Worm (Caenorhabditis elegans): ENCODE data around the gene D1079.1.

DNA sequence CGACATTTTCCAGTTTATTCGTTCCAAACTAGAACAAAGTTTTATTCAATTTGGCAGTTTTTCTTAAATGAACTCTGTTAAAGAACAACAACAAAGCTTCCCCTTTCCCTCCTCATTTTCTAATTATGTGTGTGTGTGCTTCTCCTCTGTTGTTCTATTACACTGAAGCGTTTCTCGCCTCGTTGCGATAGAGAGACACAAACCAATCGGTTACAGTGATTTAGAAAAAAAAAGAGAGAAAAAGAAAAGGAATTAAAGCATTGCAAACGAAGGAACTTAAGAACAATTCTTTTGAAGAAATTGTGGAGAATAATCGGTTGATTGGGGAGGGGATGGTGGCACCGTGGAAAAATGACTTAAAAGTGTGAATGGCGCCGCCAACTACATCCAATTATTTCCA is 34.6 kb downstream of the D1079.1 start, which contains the start of gene cest-26:
- TF ChIP-seq ceh-58 (GFP tag; IDR thresholded peaks at IDR 0.05) (no peak), Y67H2A.10 (GFP tag; conservative IDR thresholded peaks at IDR 0.05) (no peak), Y56A3A.18 (GFP tag; IDR thresholded peaks at IDR 0.05) (no peak), nfyb-1 (GFP tag; IDR thresholded peaks at IDR 0.05) (no peak), hmg-1.2 (GFP tag; IDR thresholded peaks at IDR 0.05) (no peak), let-526 (GFP tag; IDR thresholded peaks at IDR 0.05) (no peak), B0019.2 (GFP tag; conservative IDR thresholded peaks at IDR 0.05) (no peak), sptf-2 (GFP tag; optimal IDR thresholded peaks at IDR 0.05) (no peak), rec-8 (tag; optimal IDR thresholded peaks at IDR 0.05) (no peak), F33H1.4 (GFP tag; IDR thresholded peaks at IDR 0.05) (no peak), snpc-3.4 (tag; optimal IDR thresholded peaks at IDR 0.05) (no peak), Y95B8A.8 (GFP tag; IDR thresholded peaks at IDR 0.05) (no peak), unc-62 (GFP tag; optimal IDR thresholded peaks at IDR 0.05) (no peak), snpc-4 (GFP tag; optimal IDR thresholded peaks at IDR 0.05) (no peak), snpc-4 (tag; optimal IDR thresholded peaks at IDR 0.05) (no peak)

All from whole organism, young adult.